Fruit fly (Drosophila melanogaster) whole organism, embryonic: ENCODE data around the gene Uba2.

Experiments
- Abd-B ChIP-seq: fragments of 200-800 bp; sonication (Bioruptor generic); optimal IDR thresholded peaks from 2 replicates; lab custom pipeline; 2018; ENCODE audit warnings: missing biosample characterization, mild to moderate bottlenecking, missing genetic modification characterization, moderate library complexity
- Bteb2 ChIP-seq: fragments of 200-800 bp; sonication (Bioruptor generic); optimal IDR thresholded peaks from 2 replicates; lab custom pipeline; 2016; ENCODE audit warnings: missing biosample characterization, missing genetic modification characterization
- CG11247 ChIP-seq: fragments of 200-800 bp; sonication (Bioruptor generic); IDR thresholded peaks from 2 replicates; pipeline ENCODE4 v1.3.6; 2022; ENCODE audit warnings: missing biosample characterization, missing genetic modification characterization
- CG11695 ChIP-seq: fragments of 200-800 bp; sonication (Bioruptor generic); IDR thresholded peaks from 3 replicates; pipeline ENCODE4 v1.3.6; 2022; ENCODE audit warnings: missing biosample characterization, missing genetic modification characterization
- CG14860 ChIP-seq: fragments of 200-800 bp; sonication (Bioruptor generic); IDR thresholded peaks from 3 replicates; pipeline ENCODE4 v1.3.6; 2022; ENCODE audit warnings: missing biosample characterization, missing genetic modification characterization; ENCODE audit not compliant: partially characterized antibody
- CG16815 ChIP-seq: fragments of 200-800 bp; sonication (Bioruptor generic); optimal IDR thresholded peaks from 3 replicates; lab custom pipeline; 2017; ENCODE audit warnings: missing biosample characterization, mild to moderate bottlenecking, missing genetic modification characterization
- CG16863 ChIP-seq: fragments of 200-800 bp; sonication (Bioruptor generic); optimal IDR thresholded peaks from 3 replicates; lab custom pipeline; 2016; ENCODE audit warnings: missing biosample characterization, missing genetic modification characterization
- CG17186 ChIP-seq: fragments of 200-800 bp; sonication (Bioruptor generic); optimal IDR thresholded peaks from 3 replicates; lab custom pipeline; 2017; ENCODE audit warnings: missing biosample characterization, missing genetic modification reagents, missing genetic modification characterization
- CG17328 ChIP-seq: fragments of 200-800 bp; sonication (Bioruptor generic); IDR thresholded peaks from 2 replicates; pipeline ENCODE4 v1.3.6; 2022; ENCODE audit warnings: missing biosample characterization, missing genetic modification characterization
- CG17612 ChIP-seq: fragments of 200-800 bp; sonication (Bioruptor generic); IDR thresholded peaks from 2 replicates; pipeline ENCODE4 v1.3.6; 2022; ENCODE audit warnings: missing biosample characterization, missing genetic modification characterization
- CG1832 ChIP-seq: fragments of 200-800 bp; sonication (Bioruptor generic); optimal IDR thresholded peaks from 2 replicates; lab custom pipeline; 2017; ENCODE audit warnings: missing biosample characterization, mild to moderate bottlenecking, missing genetic modification characterization, inconsistent platforms
- CG4360 ChIP-seq: fragments of 200-800 bp; sonication (Bioruptor generic); IDR thresholded peaks from 2 replicates; pipeline ENCODE4 v1.3.6; 2022; ENCODE audit warnings: missing biosample characterization, missing genetic modification characterization
- CG4707 ChIP-seq: fragments of 200-800 bp; sonication (Bioruptor generic); optimal IDR thresholded peaks from 2 replicates; lab custom pipeline; 2018; ENCODE audit warnings: missing biosample characterization, mild to moderate bottlenecking, missing genetic modification characterization, moderate library complexity
- CG6175 ChIP-seq: fragments of 200-800 bp; sonication (Bioruptor generic); IDR thresholded peaks from 3 replicates; pipeline ENCODE4 v1.3.6; 2022; ENCODE audit warnings: missing biosample characterization, missing genetic modification characterization
- CG6689 ChIP-seq: fragments of 200-800 bp; sonication (Bioruptor generic); IDR thresholded peaks from 2 replicates; pipeline ENCODE4 v1.3.6; 2022; ENCODE audit warnings: missing biosample characterization, missing genetic modification characterization
- CG6765 ChIP-seq: fragments of 200-800 bp; sonication (Bioruptor generic); optimal IDR thresholded peaks from 3 replicates; lab custom pipeline; 2017; ENCODE audit warnings: missing biosample characterization, mild to moderate bottlenecking, missing genetic modification characterization
- CG6791 ChIP-seq: fragments of 200-800 bp; sonication (Bioruptor generic); IDR thresholded peaks from 3 replicates; pipeline ENCODE4 v1.3.6; 2022; ENCODE audit warnings: missing biosample characterization, missing genetic modification characterization; ENCODE audit not compliant: partially characterized antibody
- CG6854 ChIP-seq: fragments of 200-800 bp; sonication (Bioruptor generic); optimal IDR thresholded peaks from 3 replicates; lab custom pipeline; 2017; ENCODE audit warnings: missing biosample characterization, mild to moderate bottlenecking, missing genetic modification characterization
- CG8388 ChIP-seq: fragments of 200-800 bp; sonication (Bioruptor generic); optimal IDR thresholded peaks from 2 replicates; lab custom pipeline; 2019; ENCODE audit warnings: missing biosample characterization, mild to moderate bottlenecking, missing genetic modification characterization, moderate library complexity
- CG8944 ChIP-seq: fragments of 200-800 bp; sonication (Bioruptor generic); optimal IDR thresholded peaks from 3 replicates; lab custom pipeline; 2016; ENCODE audit warnings: missing biosample characterization, missing genetic modification characterization
- CG9609 ChIP-seq: fragments of 200-800 bp; sonication (Bioruptor generic); optimal IDR thresholded peaks from 3 replicates; lab custom pipeline; 2016; ENCODE audit warnings: missing biosample characterization, missing genetic modification characterization
- Dbx ChIP-seq: fragments of 200-800 bp; sonication (Bioruptor generic); IDR thresholded peaks from 3 replicates; pipeline ENCODE4 v1.3.6; 2022; ENCODE audit warnings: missing biosample characterization, missing genetic modification characterization
- Dp ChIP-seq: fragments of 200-800 bp; sonication (Bioruptor generic); optimal IDR thresholded peaks from 2 replicates; lab custom pipeline; 2018; ENCODE audit warnings: missing biosample characterization, mild to moderate bottlenecking, missing genetic modification characterization, moderate library complexity
- Fer1 ChIP-seq: fragments of 200-800 bp; sonication (Bioruptor generic); optimal IDR thresholded peaks from 2 replicates; lab custom pipeline; 2017; ENCODE audit warnings: missing biosample characterization, mild to moderate bottlenecking, missing genetic modification characterization
- H2.0 ChIP-seq: fragments of 200-800 bp; sonication (Bioruptor generic); IDR thresholded peaks from 2 replicates; pipeline ENCODE4 v1.3.6; 2022; ENCODE audit warnings: missing biosample characterization, missing genetic modification characterization
- HmgD ChIP-seq: fragments of 200-800 bp; sonication (Bioruptor generic); optimal IDR thresholded peaks from 3 replicates; lab custom pipeline; 2016; ENCODE audit warnings: missing biosample characterization, missing genetic modification characterization
- Hr51 ChIP-seq, 2 experiments: fragments of 200-800 bp; sonication (Bioruptor generic); optimal IDR thresholded peaks; 2 replicates in 1 of 2; 3 replicates in 1 of 2; lab custom pipeline; 2016 to 2018; ENCODE audit warnings: missing biosample characterization in 2 of 2, missing genetic modification characterization in 2 of 2, mild to moderate bottlenecking in 1 of 2, moderate library complexity in 1 of 2
- Kr ChIP-seq: fragments of 200-800 bp; sonication (Bioruptor generic); optimal IDR thresholded peaks from 2 replicates; lab custom pipeline; 2017; ENCODE audit warnings: missing biosample characterization, mild to moderate bottlenecking, missing genetic modification characterization
- Med ChIP-seq: fragments of 200-800 bp; sonication (Bioruptor generic); peaks from one replicate; lab custom pipeline; 2016; ENCODE audit warnings: missing biosample characterization, missing genetic modification characterization, mild to moderate bottlenecking, inconsistent platforms, moderate library complexity
- Ravus ChIP-seq: fragments of 200-800 bp; sonication (Bioruptor generic); IDR thresholded peaks from 2 replicates; pipeline ENCODE4 v1.3.6; 2022; ENCODE audit warnings: missing biosample characterization, missing genetic modification characterization
- Rfx ChIP-seq: fragments of 200-800 bp; sonication (Bioruptor generic); IDR thresholded peaks from 2 replicates; pipeline ENCODE4 v1.3.6; 2022; ENCODE audit warnings: missing biosample characterization, missing genetic modification characterization
- Sox102F ChIP-seq: fragments of 200-800 bp; sonication (Bioruptor generic); optimal IDR thresholded peaks from 2 replicates; lab custom pipeline; 2018; ENCODE audit warnings: missing biosample characterization, mild to moderate bottlenecking, missing genetic modification characterization, moderate library complexity
- TFAM ChIP-seq: fragments of 200-800 bp; sonication (Bioruptor generic); optimal IDR thresholded peaks from 2 replicates; lab custom pipeline; 2017; ENCODE audit warnings: missing biosample characterization, missing genetic modification characterization, inconsistent platforms
- ab ChIP-seq: fragments of 200-800 bp; sonication (Bioruptor generic); optimal IDR thresholded peaks from 2 replicates; lab custom pipeline; 2016; ENCODE audit warnings: missing biosample characterization, missing genetic modification characterization
- ash1 ChIP-seq: fragments of 200-800 bp; sonication (Bioruptor generic); optimal IDR thresholded peaks from 2 replicates; lab custom pipeline; 2018; ENCODE audit warnings: missing biosample characterization, mild to moderate bottlenecking, missing genetic modification characterization
- bab2 ChIP-seq: fragments of 200-800 bp; sonication (Bioruptor generic); optimal IDR thresholded peaks from 2 replicates; lab custom pipeline; 2016; ENCODE audit warnings: missing biosample characterization, missing genetic modification characterization
- eve ChIP-seq, 2 experiments: fragments of >200 bp; optimal IDR thresholded peaks; 2 replicates each; lab custom pipeline; 2017; ENCODE audit warnings: missing biosample characterization in 2 of 2, missing genetic modification characterization in 2 of 2
- eyg ChIP-seq: fragments of 200-800 bp; sonication (Bioruptor generic); optimal IDR thresholded peaks from 3 replicates; lab custom pipeline; 2016; ENCODE audit warnings: missing biosample characterization, missing genetic modification characterization
- gt ChIP-seq: fragments of 200-800 bp; sonication (Bioruptor generic); IDR thresholded peaks from 2 replicates; pipeline ENCODE4 v1.3.6; 2022; ENCODE audit warnings: missing biosample characterization, missing genetic modification characterization
- kah ChIP-seq: fragments of 200-800 bp; sonication (Bioruptor generic); optimal IDR thresholded peaks from 2 replicates; lab custom pipeline; 2018; ENCODE audit warnings: missing biosample characterization, mild to moderate bottlenecking, missing genetic modification characterization
- maf-S ChIP-seq: fragments of 200-800 bp; sonication (Bioruptor generic); optimal IDR thresholded peaks from 2 replicates; lab custom pipeline; 2016; ENCODE audit warnings: missing biosample characterization, missing genetic modification characterization
- prd ChIP-seq, 3 experiments: fragments of >200 bp in 2 of 3; fragments of 200-800 bp in 1 of 3; sonication (Bioruptor generic) in 1 of 3; optimal IDR thresholded peaks in 2 of 3; IDR thresholded peaks in 1 of 3; 2 replicates in 2 of 3; 3 replicates in 1 of 3; pipeline versions ENCODE4 v1.3.6 to Lab custom; 2017 to 2022; ENCODE audit warnings: missing biosample characterization in 1 of 3, missing genetic modification characterization in 1 of 3
- sd ChIP-seq: fragments of 200-800 bp; sonication (Bioruptor generic); optimal IDR thresholded peaks from 3 replicates; lab custom pipeline; 2018; ENCODE audit warnings: missing biosample characterization, mild to moderate bottlenecking, missing genetic modification characterization, moderate library complexity
- sens ChIP-seq: fragments of 200-800 bp; sonication (Bioruptor generic); peaks from one replicate; lab custom pipeline; 2016; ENCODE audit warnings: missing biosample characterization, missing genetic modification characterization
- sqz ChIP-seq: fragments of 200-800 bp; sonication (Bioruptor generic); optimal IDR thresholded peaks from 3 replicates; lab custom pipeline; 2018; ENCODE audit warnings: missing biosample characterization, mild to moderate bottlenecking, missing genetic modification characterization
- sug ChIP-seq: fragments of 200-800 bp; optimal IDR thresholded peaks from 2 replicates; lab custom pipeline; 2019; ENCODE audit warnings: missing biosample characterization, mild to moderate bottlenecking, missing genetic modification characterization, moderate library complexity
- tup ChIP-seq: fragments of 200-800 bp; sonication (Bioruptor generic); optimal IDR thresholded peaks from 2 replicates; lab custom pipeline; 2016; ENCODE audit warnings: missing biosample characterization, mild to moderate bottlenecking, missing genetic modification characterization, moderate library complexity
- z ChIP-seq: fragments of 200-800 bp; sonication (Bioruptor generic); IDR thresholded peaks from 3 replicates; pipeline ENCODE4 v1.3.6; 2022; ENCODE audit warnings: missing biosample characterization, missing genetic modification characterization
- zf30C ChIP-seq: fragments of 200-800 bp; sonication (Bioruptor generic); optimal IDR thresholded peaks from 3 replicates; lab custom pipeline; 2018; ENCODE audit warnings: missing biosample characterization, mild to moderate bottlenecking, missing genetic modification characterization

Gene Uba2

dm6 chr3L:8124481-8125359, 2.9 kb downstream of the Uba2 start, which contains the start of the genes CG7550 and mRpL36 (continued):
- TF ChIP-seq CG6765 (GFP tag; lab: Kevin White, UChicago) (no peak), CG14860 (GFP tag; lab: Robert Waterston, UW) (no peak), Sox102F (GFP tag; lab: Kevin White, UChicago) (no peak), sd (tag; lab: Kevin White, UChicago) (no peak), kah (GFP tag; lab: Kevin White, UChicago) (no peak), TFAM (no peak), CG8944 (GFP tag; lab: Kevin White, UChicago) (no peak), CG4360 (no peak), CG17612 (GFP tag; lab: Robert Waterston, UW) (no peak), sug (no peak), tup (no peak), CG17186 (no peak), CG11695 (GFP tag; lab: Robert Waterston, UW) (no peak), Hr51 (GFP tag; optimal IDR thresholded peaks at IDR 0.05; lab: Kevin White, UChicago) (peak in 1 of 2 experiments; percentile 13), CG16863 (GFP tag; lab: Kevin White, UChicago) (no peak), H2.0 (GFP tag; lab: Robert Waterston, UW) (no peak), CG17328 (GFP tag; lab: Robert Waterston, UW) (no peak), Dbx (no peak), CG16815 (GFP tag; lab: Kevin White, UChicago) (no peak), CG1832 (GFP tag; lab: Kevin White, UChicago) (no peak), CG6175 (no peak), CG6791 (GFP tag; lab: Robert Waterston, UW) (no peak), gt (GFP tag; lab: Robert Waterston, UW) (no peak), CG8388 (GFP tag; lab: Kevin White, UChicago) (no peak), ash1 (GFP tag; lab: Kevin White, UChicago) (no peak), eyg (GFP tag; lab: Kevin White, UChicago) (no peak), Kr (no peak), zf30C (GFP tag; lab: Kevin White, UChicago) (no peak), Abd-B (GFP tag; lab: Kevin White, UChicago) (no peak), maf-S (no peak), Rfx (GFP tag; lab: Robert Waterston, UW) (no peak), z (no peak), Ravus (GFP tag; lab: Robert Waterston, UW) (no peak), ab (GFP tag; lab: Kevin White, UChicago) (no peak), prd (optimal IDR thresholded peaks at IDR 0.05; lab: Kevin White, UChicago) (no peak), prd (GFP tag; IDR thresholded peaks at IDR 0.05; lab: Robert Waterston, UW) (0 out of 3 replicates have a peak, but pooled peaks have one; percentile 16), CG6689 (GFP tag; lab: Robert Waterston, UW) (no peak), CG6854 (no peak), CG11247 (GFP tag; lab: Robert Waterston, UW) (no peak), Fer1 (no peak), Med (peak; percentile 55), HmgD (GFP tag; lab: Kevin White, UChicago) (no peak), CG9609 (GFP tag; lab: Kevin White, UChicago) (no peak), CG4707 (no peak), eve (GFP tag; optimal IDR thresholded peaks at IDR 0.05; lab: Kevin White, UChicago) (no peak), sqz (GFP tag; lab: Kevin White, UChicago) (no peak), sens (GFP tag; lab: Kevin White, UChicago) (peak; percentile 28), Dp (peak; percentile 47), Bteb2 (no peak), bab2 (GFP tag; lab: Kevin White, UChicago) (no peak)
